Fruit fly (Drosophila melanogaster) whole organism, prepupa: Measurements from ENCODE around the gene Nhe2.

Source experiments
- Blimp-1 ChIP-seq: fragments of 200-800 bp; sonication (Bioruptor generic); optimal IDR thresholded peaks from 3 replicates; lab custom pipeline; 2017; ENCODE audit warnings: missing biosample characterization, missing genetic modification characterization, mild to moderate bottlenecking, moderate library complexity, missing genetic modification reagents
- CG10669 ChIP-seq: fragments of 200-800 bp; sonication (Bioruptor generic); optimal IDR thresholded peaks from 3 replicates; lab custom pipeline; 2018; ENCODE audit warnings: missing biosample characterization, mild to moderate bottlenecking, missing genetic modification characterization, moderate library complexity
- CG11902 ChIP-seq: fragments of 200-800 bp; sonication (Bioruptor generic); optimal IDR thresholded peaks from 3 replicates; lab custom pipeline; 2016; ENCODE audit warnings: missing biosample characterization, missing genetic modification characterization
- CG3032 ChIP-seq: fragments of 200-800 bp; optimal IDR thresholded peaks from 2 replicates; lab custom pipeline; 2019; ENCODE audit warnings: missing biosample characterization, mild to moderate bottlenecking, missing genetic modification characterization, moderate library complexity
- CG6792 ChIP-seq: fragments of 200-800 bp; sonication (Bioruptor generic); optimal IDR thresholded peaks from 3 replicates; lab custom pipeline; 2016; ENCODE audit warnings: missing biosample characterization, missing genetic modification characterization
- Eip75B ChIP-seq: fragments of 200-800 bp; sonication (Bioruptor generic); optimal IDR thresholded peaks from 3 replicates; lab custom pipeline; 2016; ENCODE audit warnings: missing biosample characterization, missing genetic modification characterization
- Eip93F ChIP-seq: fragments of 200-800 bp; sonication (Bioruptor generic); optimal IDR thresholded peaks from 2 replicates; lab custom pipeline; 2016; ENCODE audit warnings: missing biosample characterization, mild to moderate bottlenecking, missing genetic modification characterization
- Ets96B ChIP-seq: fragments of 200-800 bp; optimal IDR thresholded peaks from 2 replicates; lab custom pipeline; 2019; ENCODE audit warnings: missing biosample characterization, mild to moderate bottlenecking, missing genetic modification characterization, moderate library complexity
- OdsH ChIP-seq: fragments of 200-800 bp; sonication (Bioruptor generic); optimal IDR thresholded peaks from 3 replicates; lab custom pipeline; 2016; ENCODE audit warnings: missing biosample characterization, missing genetic modification characterization
- Sox102F ChIP-seq: fragments of 200-800 bp; sonication (Bioruptor generic); optimal IDR thresholded peaks from 2 replicates; lab custom pipeline; 2016; ENCODE audit warnings: missing biosample characterization, mild to moderate bottlenecking, missing genetic modification characterization
- Sox14 ChIP-seq: fragments of 200-800 bp; sonication (Bioruptor generic); optimal IDR thresholded peaks from 3 replicates; lab custom pipeline; 2016; ENCODE audit warnings: missing biosample characterization, missing genetic modification characterization
- fd85E ChIP-seq: fragments of 200-800 bp; sonication (Bioruptor generic); optimal IDR thresholded peaks from 3 replicates; lab custom pipeline; 2016; ENCODE audit warnings: missing biosample characterization, missing genetic modification characterization
- spab ChIP-seq: fragments of 200-800 bp; sonication (Bioruptor generic); optimal IDR thresholded peaks from 2 replicates; lab custom pipeline; 2017; ENCODE audit warnings: missing biosample characterization, mild to moderate bottlenecking, missing genetic modification characterization, missing genetic modification reagents

DNA sequence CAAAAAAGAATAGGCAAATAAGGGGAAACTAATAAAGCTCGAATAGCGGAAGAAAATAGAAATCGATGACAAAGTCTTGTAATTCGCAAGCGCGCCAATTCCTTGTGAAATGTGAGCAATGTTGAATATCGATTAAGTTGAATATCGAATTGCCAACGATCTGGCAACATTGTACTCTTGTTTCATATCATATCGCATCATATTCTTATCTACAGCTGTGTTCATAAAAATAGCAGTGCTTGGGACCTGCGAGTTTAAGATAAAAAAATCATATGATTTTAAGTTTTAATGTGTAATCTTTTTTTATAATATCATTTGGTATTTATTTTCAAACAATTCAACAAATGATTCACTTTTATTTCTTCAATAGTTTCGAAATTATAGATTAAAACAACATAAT is 44.7 kb downstream of the Nhe2 start:
- TF ChIP-seq CG3032 (tag; lab: Kevin White, UChicago), result peak; percentile 35
- no peak for TF ChIP-seq CG11902 (GFP tag; lab: Kevin White, UChicago)
- peak; percentile 53 for TF ChIP-seq Ets96B
- no peak for TF ChIP-seq Sox14 (GFP tag; lab: Kevin White, UChicago)
- TF ChIP-seq Eip93F, result no peak
- no peak for TF ChIP-seq CG6792 (GFP tag; lab: Kevin White, UChicago)
- TF ChIP-seq OdsH (GFP tag; lab: Kevin White, UChicago), result no peak
- TF ChIP-seq spab (GFP tag; lab: Kevin White, UChicago), result no peak
- no peak for TF ChIP-seq fd85E
- TF ChIP-seq Blimp-1 (GFP tag; lab: Kevin White, UChicago), result no peak
- no peak for TF ChIP-seq Sox102F (GFP tag; lab: Kevin White, UChicago)
- TF ChIP-seq Eip75B (GFP tag; lab: Kevin White, UChicago), result no peak
- TF ChIP-seq CG10669 (GFP tag; lab: Kevin White, UChicago), result no peak
